Fruit fly (Drosophila melanogaster): ENCODE measurements around the gene HP1D3csd.

- no peak for TF ChIP-seq Ets21C (GFP tag; optimal IDR thresholded peaks at IDR 0.05)
- no peak for TF ChIP-seq pdm3 (GFP tag; optimal IDR thresholded peaks at IDR 0.05)
- no peak for TF ChIP-seq Blimp-1 (GFP tag; optimal IDR thresholded peaks at IDR 0.05)
- TF ChIP-seq CG16779 (tag; optimal IDR thresholded peaks at IDR 0.05): no peak
- TF ChIP-seq Hr39 (GFP tag; optimal IDR thresholded peaks at IDR 0.05): no peak
- no peak for TF ChIP-seq CG6854 (GFP tag; optimal IDR thresholded peaks at IDR 0.05)
- no peak for TF ChIP-seq OdsH (GFP tag; optimal IDR thresholded peaks at IDR 0.05)
- no peak for TF ChIP-seq CG1621 (tag; optimal IDR thresholded peaks at IDR 0.05)
- TF ChIP-seq CG34406 (GFP tag; optimal IDR thresholded peaks at IDR 0.05): no peak
Observed at dm6 chrX:19189903-19190302, at the start of gene HP1D3csd.

Measured in whole organism, prepupa.